Fruit fly (Drosophila melanogaster): ENCODE data around the gene msi.
A peak's percentile ranks its signal among the peaks of the same experiment; 100 is the strongest.

Gene msi

dm6 chr3R:25591500-25591899, 75.6 kb downstream of the msi start (continued):
- TF ChIP-seq prd (optimal IDR thresholded peaks at IDR 0.05): no peak
- no peak for TF ChIP-seq prd (GFP tag; IDR thresholded peaks at IDR 0.05)
- TF ChIP-seq cg (GFP tag; optimal IDR thresholded peaks at IDR 0.05): no peak
- TF ChIP-seq Drgx (GFP tag; IDR thresholded peaks at IDR 0.05): no peak
- TF ChIP-seq Hsf (GFP tag; optimal IDR thresholded peaks at IDR 0.05): no peak
- TF ChIP-seq CG10979 (tag; optimal IDR thresholded peaks at IDR 0.05): peak; percentile 7
- no peak for TF ChIP-seq tgo (GFP tag; IDR thresholded peaks at IDR 0.05)
- TF ChIP-seq CG33213 (GFP tag; optimal IDR thresholded peaks at IDR 0.05): no peak
- TF ChIP-seq mam (GFP tag; optimal IDR thresholded peaks at IDR 0.05): no peak
- TF ChIP-seq shn (GFP tag; optimal IDR thresholded peaks at IDR 0.05): no peak
- no peak for TF ChIP-seq toy (GFP tag; IDR thresholded peaks at IDR 0.05)
- no peak for TF ChIP-seq Ssrp (tag; optimal IDR thresholded peaks at IDR 0.05)
- TF ChIP-seq knrl (GFP tag; IDR thresholded peaks at IDR 0.05; ENCODE audit: partially characterized antibody): peak; percentile 23; the same call in 1 of the 3 replicates
- TF ChIP-seq Mrtf (GFP tag; IDR thresholded peaks at IDR 0.05): no peak
- no peak for TF ChIP-seq Six4 (GFP tag; optimal IDR thresholded peaks at IDR 0.05)
- TF ChIP-seq Atf6 (GFP tag; IDR thresholded peaks at IDR 0.05): no peak
- no peak for TF ChIP-seq oc (tag; optimal IDR thresholded peaks at IDR 0.05)
- no peak for TF ChIP-seq ara (GFP tag; IDR thresholded peaks at IDR 0.05)
- TF ChIP-seq hkb (optimal IDR thresholded peaks at IDR 0.05): no peak
- no peak for TF ChIP-seq hkb (GFP tag; IDR thresholded peaks at IDR 0.05)
- no peak for TF ChIP-seq twi (tag; optimal IDR thresholded peaks at IDR 0.05)
- no peak for TF ChIP-seq Ptx1 (GFP tag; IDR thresholded peaks at IDR 0.05)
- no peak for TF ChIP-seq salm (tag; optimal IDR thresholded peaks at IDR 0.05)
- TF ChIP-seq NK7.1 (GFP tag; optimal IDR thresholded peaks at IDR 0.05): no peak
- no peak for TF ChIP-seq E2f1 (GFP tag; IDR thresholded peaks at IDR 0.05)
- TF ChIP-seq CG13624 (GFP tag; optimal IDR thresholded peaks at IDR 0.05): no peak
- TF ChIP-seq scrt (GFP tag; optimal IDR thresholded peaks at IDR 0.05): no peak
- TF ChIP-seq CG15514 (GFP tag; optimal IDR thresholded peaks at IDR 0.05): peak; percentile 14
- no peak for TF ChIP-seq CG11696 (GFP tag; IDR thresholded peaks at IDR 0.05)
- TF ChIP-seq wor (GFP tag; IDR thresholded peaks at IDR 0.05): no peak
- TF ChIP-seq YL-1 (GFP tag; optimal IDR thresholded peaks at IDR 0.05): no peak
- peak; percentile 21 for TF ChIP-seq CG18764 (GFP tag; optimal IDR thresholded peaks at IDR 0.05)
- peak; percentile 71; the same call in 1 of the 2 replicates for TF ChIP-seq amos (GFP tag; IDR thresholded peaks at IDR 0.05; ENCODE audit: partially characterized antibody)
- no peak for TF ChIP-seq CG6791 (GFP tag; IDR thresholded peaks at IDR 0.05; ENCODE audit: partially characterized antibody)
- no peak for TF ChIP-seq disco-r (GFP tag; optimal IDR thresholded peaks at IDR 0.05)
- no peak for TF ChIP-seq CG6654 (GFP tag; optimal IDR thresholded peaks at IDR 0.05)
- no peak for TF ChIP-seq Doc3 (GFP tag; IDR thresholded peaks at IDR 0.05; ENCODE audit: partially characterized antibody)
- TF ChIP-seq Hr39 (optimal IDR thresholded peaks at IDR 0.05): no peak
- no peak for TF ChIP-seq lmd (GFP tag; IDR thresholded peaks at IDR 0.05)
- TF ChIP-seq gce (GFP tag; IDR thresholded peaks at IDR 0.05): no peak
- TF ChIP-seq grau (tag; optimal IDR thresholded peaks at IDR 0.05): no peak
- TF ChIP-seq fru (optimal IDR thresholded peaks at IDR 0.05): no peak
- no peak for TF ChIP-seq Hand (GFP tag; optimal IDR thresholded peaks at IDR 0.05)
- peak; percentile 30 for TF ChIP-seq CG13894 (tag; optimal IDR thresholded peaks at IDR 0.05)
- no peak for TF ChIP-seq jing (GFP tag; optimal IDR thresholded peaks at IDR 0.05)
- TF ChIP-seq CG7357 (GFP tag; IDR thresholded peaks at IDR 0.05): no peak
- TF ChIP-seq unpg (GFP tag; optimal IDR thresholded peaks at IDR 0.05): no peak
- no peak for TF ChIP-seq NC2β (GFP tag; optimal IDR thresholded peaks at IDR 0.05)
- TF ChIP-seq Myb (GFP tag; optimal IDR thresholded peaks at IDR 0.05): peak; percentile 21
- TF ChIP-seq abd-A (tag; optimal IDR thresholded peaks at IDR 0.05): peak; percentile 42
- no peak for TF ChIP-seq Sin3A (optimal IDR thresholded peaks at IDR 0.05)
- no peak for TF ChIP-seq CG6765 (GFP tag; optimal IDR thresholded peaks at IDR 0.05)
- no peak for TF ChIP-seq CG17568 (GFP tag; optimal IDR thresholded peaks at IDR 0.05)
- TF ChIP-seq Hr3 (GFP tag; optimal IDR thresholded peaks at IDR 0.05): no peak
